Worm (Caenorhabditis elegans) whole organism, L2 larva: ENCODE results near the gene rnh-1.0.

ENCODE experiments used
- aly-2 ChIP-seq: fragments of 150-350 bp; optimal IDR thresholded peaks from 2 replicates; lab custom pipeline; 2014; ENCODE audit warnings: missing biosample characterization, missing genetic modification characterization
- egl-27 ChIP-seq: sonication (generic microtip); optimal IDR thresholded peaks from 3 replicates; lab custom pipeline; 2017; ENCODE audit warnings: missing biosample characterization, missing genetic modification reagents, missing genetic modification characterization
- elt-3 ChIP-seq: sonication (generic microtip); optimal IDR thresholded peaks from 2 replicates; lab custom pipeline; 2017; ENCODE audit warnings: missing biosample characterization, missing genetic modification characterization
- mab-5 ChIP-seq: fragments of 150-350 bp; optimal IDR thresholded peaks from 2 replicates; lab custom pipeline; 2014; ENCODE audit warnings: missing biosample characterization, missing genetic modification characterization
- sma-3 ChIP-seq: sonication (generic microtip); optimal IDR thresholded peaks from 2 replicates; lab custom pipeline; 2016; ENCODE audit warnings: missing genetic modification reagents, missing genetic modification characterization, missing compliant biosample characterization
- snpc-4 ChIP-seq: fragments of 150-350 bp; optimal IDR thresholded peaks from 2 replicates; lab custom pipeline; 2014; ENCODE audit warnings: missing biosample characterization, missing genetic modification characterization
- unc-39 ChIP-seq: fragments of 150-350 bp; optimal IDR thresholded peaks from 2 replicates; lab custom pipeline; 2014; ENCODE audit warnings: missing biosample characterization, missing genetic modification characterization
- unc-55 ChIP-seq: fragments of 150-350 bp; sonication (generic microtip); optimal IDR thresholded peaks from 3 replicates; lab custom pipeline; 2014; ENCODE audit warnings: missing biosample characterization, missing genetic modification reagents, missing genetic modification characterization
- ztf-1 ChIP-seq: fragments of 200-800 bp; sonication (Bioruptor generic); conservative IDR thresholded peaks from 2 replicates; pipeline ENCODE4 v1.3.6; 2022; ENCODE audit warnings: missing genetic modification characterization, missing compliant biosample characterization
- ztf-4 ChIP-seq: fragments of 150-350 bp; optimal IDR thresholded peaks from 2 replicates; lab custom pipeline; 2014; ENCODE audit warnings: missing biosample characterization, missing genetic modification characterization

DNA sequence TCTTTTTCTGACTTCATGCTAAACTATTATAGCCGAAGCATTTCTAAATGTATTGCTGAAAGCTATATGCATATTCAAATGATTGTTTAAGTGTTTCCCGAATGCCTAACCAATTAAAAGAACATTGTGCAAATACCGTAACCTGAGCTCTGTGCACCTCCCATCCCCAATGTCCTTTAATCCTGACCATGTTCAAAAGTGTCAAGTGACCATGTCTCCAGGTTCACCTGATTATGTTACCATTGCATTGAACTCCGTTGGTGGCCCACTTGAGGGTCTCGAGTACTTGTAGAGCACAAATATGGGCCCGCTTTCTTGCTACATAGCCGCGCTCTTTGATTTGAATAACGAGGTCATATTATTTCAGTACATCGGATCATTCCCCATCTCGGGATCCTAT, 19.8 kb upstream of the rnh-1.0 start:
- TF ChIP-seq egl-27 (tag; lab: Kevin White, UChicago) (no peak), ztf-4 (tag; lab: Kevin White, UChicago) (no peak), snpc-4 (no peak), unc-39 (tag; lab: Kevin White, UChicago) (no peak), aly-2 (no peak), sma-3 (GFP tag; lab: Kevin White, UChicago) (no peak), elt-3 (tag; lab: Kevin White, UChicago) (no peak), ztf-1 (GFP tag; lab: Robert Waterston, UW) (no peak), mab-5 (tag; lab: Kevin White, UChicago) (no peak), unc-55 (no peak)
